Worm (Caenorhabditis elegans) whole organism, mixed stage, embryonic: Measurements from ENCODE around the gene srh-257.

ENCODE experiments used
- elt-1 ChIP-seq: sonication (generic microtip); optimal IDR thresholded peaks from 2 replicates; lab custom pipeline; 2017; ENCODE audit warnings: missing genetic modification characterization, mild to moderate bottlenecking, missing compliant biosample characterization, antibody characterized with exemption, moderate library complexity, borderline replicate concordance; ENCODE audit not compliant: insufficient read depth
- lsy-2 ChIP-seq: fragments of 150-350 bp; optimal IDR thresholded peaks from 2 replicates; lab custom pipeline; 2014; ENCODE audit warnings: missing biosample characterization, missing genetic modification characterization
- unc-62 ChIP-seq: fragments of 150-350 bp; optimal IDR thresholded peaks from 2 replicates; lab custom pipeline; 2014; ENCODE audit warnings: missing biosample characterization, missing genetic modification reagents, missing genetic modification characterization

DNA sequence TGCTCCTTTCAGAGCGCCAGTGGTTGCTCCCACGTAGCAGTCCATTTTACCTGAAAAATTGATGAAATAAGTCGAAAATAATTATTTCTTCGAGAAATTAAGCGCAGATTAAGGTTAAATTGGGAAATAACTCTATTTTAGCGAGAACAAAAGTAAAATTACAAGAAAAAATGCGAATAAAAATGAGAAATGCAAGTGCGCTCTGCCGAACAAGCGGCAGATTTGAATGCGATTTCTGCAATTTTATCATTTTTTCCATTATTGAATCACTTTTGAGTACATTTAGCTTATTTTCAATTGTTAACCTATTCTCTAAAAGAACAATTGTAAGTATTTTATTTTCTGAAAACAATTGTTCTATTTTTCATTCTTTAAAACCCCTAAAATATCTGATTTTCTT is 12.1 kb upstream of the srh-257 start, which contains the start of gene T06E6.1:
- TF ChIP-seq unc-62 (GFP tag; lab: Kevin White, UChicago) (no peak), elt-1 (tag; lab: Kevin White, UChicago) (no peak), lsy-2 (tag; lab: Kevin White, UChicago) (no peak)
